Worm (Caenorhabditis elegans) whole organism, L1 larva: ENCODE measurements around the gene acr-2.

Experiments
- C16A3.4 ChIP-seq: fragments of 150-350 bp; optimal IDR thresholded peaks from 2 replicates; lab custom pipeline; 2014; ENCODE audit warnings: missing biosample characterization, missing genetic modification characterization
- C34B4.2 ChIP-seq: sonication (generic microtip); optimal IDR thresholded peaks from 2 replicates; lab custom pipeline; 2017; ENCODE audit warnings: mild to moderate bottlenecking, missing genetic modification characterization, missing compliant biosample characterization
- alr-1 ChIP-seq: fragments of 200-800 bp; sonication (Bioruptor generic); optimal IDR thresholded peaks from 2 replicates; lab custom pipeline; 2018; ENCODE audit warnings: borderline replicate concordance, mild to moderate bottlenecking, missing genetic modification characterization, missing compliant biosample characterization
- ama-1 ChIP-seq: fragments of 150-350 bp; optimal IDR thresholded peaks from 2 replicates; lab custom pipeline; 2014
- ceh-8 ChIP-seq: fragments of 200-800 bp; sonication (Bioruptor generic); optimal IDR thresholded peaks from 2 replicates; lab custom pipeline; 2018; ENCODE audit warnings: mild to moderate bottlenecking, missing genetic modification characterization, moderate library complexity, missing compliant biosample characterization
- ceh-82 ChIP-seq, 3 experiments: fragments of 150-350 bp in 1 of 3; sonication (generic microtip) in 2 of 3; optimal IDR thresholded peaks; 2 replicates each; lab custom pipeline; 2014 to 2017; ENCODE audit warnings: missing biosample characterization in 3 of 3, missing genetic modification characterization in 3 of 3
- ceh-90 ChIP-seq: sonication (generic microtip); optimal IDR thresholded peaks from 2 replicates; lab custom pipeline; 2016; ENCODE audit warnings: missing genetic modification characterization, missing compliant biosample characterization
- dsc-1 ChIP-seq: sonication (generic microtip); optimal IDR thresholded peaks from 2 replicates; lab custom pipeline; 2016; ENCODE audit warnings: mild to moderate bottlenecking, missing genetic modification characterization, missing compliant biosample characterization
- efl-3 ChIP-seq: fragments of 200-800 bp; sonication (Bioruptor generic); optimal IDR thresholded peaks from 2 replicates; lab custom pipeline; 2018; ENCODE audit warnings: mild to moderate bottlenecking, missing genetic modification characterization, missing compliant biosample characterization
- egl-13 ChIP-seq: sonication (generic microtip); optimal IDR thresholded peaks from 2 replicates; lab custom pipeline; 2016; ENCODE audit warnings: missing genotype, missing genetic modification reagents, missing genetic modification characterization, missing compliant biosample characterization
- egl-27 ChIP-seq, 2 experiments: fragments of 150-350 bp in 1 of 2; sonication (generic microtip); optimal IDR thresholded peaks; 3 replicates each; lab custom pipeline; 2017 to 2018; ENCODE audit warnings: missing biosample characterization in 2 of 2, missing genetic modification characterization in 2 of 2, missing genetic modification reagents in 2 of 2
- elt-2 ChIP-seq: sonication (generic microtip); optimal IDR thresholded peaks from 2 replicates; lab custom pipeline; 2016; ENCODE audit warnings: missing genetic modification characterization, mild to moderate bottlenecking, inconsistent platforms, missing compliant biosample characterization, missing genetic modification reagents
- elt-3 ChIP-seq, 6 experiments: fragments of 150-350 bp in 1 of 6; sonication (generic microtip); optimal IDR thresholded peaks; 2 replicates each; lab custom pipeline; 2017 to 2018; ENCODE audit warnings: missing biosample characterization in 6 of 6, missing genetic modification characterization in 6 of 6, inconsistent platforms in 1 of 6
- fkh-10 ChIP-seq: sonication (generic microtip); optimal IDR thresholded peaks from 2 replicates; lab custom pipeline; 2017; ENCODE audit warnings: missing biosample characterization, missing genetic modification reagents, missing genetic modification characterization
- fkh-8 ChIP-seq: sonication (generic microtip); optimal IDR thresholded peaks from 2 replicates; lab custom pipeline; 2016; ENCODE audit warnings: mild to moderate bottlenecking, missing genetic modification characterization, missing compliant biosample characterization
- fos-1 ChIP-seq: fragments of 150-350 bp; optimal IDR thresholded peaks from 2 replicates; lab custom pipeline; 2014; ENCODE audit warnings: missing biosample characterization, missing genetic modification characterization
- hlh-17 ChIP-seq: fragments of 200-800 bp; sonication (Bioruptor generic); optimal IDR thresholded peaks from 2 replicates; lab custom pipeline; 2018; ENCODE audit warnings: missing genetic modification characterization, mild to moderate bottlenecking, missing compliant biosample characterization, moderate library complexity, borderline replicate concordance
- irx-1 ChIP-seq: sonication (generic microtip); optimal IDR thresholded peaks from 2 replicates; lab custom pipeline; 2016; ENCODE audit warnings: missing genetic modification characterization, missing compliant biosample characterization
- isw-1 ChIP-seq: fragments of 200-800 bp; sonication (Bioruptor generic); IDR thresholded peaks from 2 replicates; pipeline ENCODE4 v1.3.6; 2022; ENCODE audit warnings: missing genetic modification characterization, missing compliant biosample characterization
- jun-1 ChIP-seq: fragments of 150-350 bp; optimal IDR thresholded peaks from 2 replicates; lab custom pipeline; 2014; ENCODE audit warnings: missing biosample characterization, missing genetic modification reagents, missing genetic modification characterization
- lin-13 ChIP-seq: fragments of 150-350 bp; optimal IDR thresholded peaks from 2 replicates; lab custom pipeline; 2014; ENCODE audit warnings: missing biosample characterization, missing genetic modification reagents, missing genetic modification characterization
- lin-35 ChIP-seq, 2 experiments: fragments of 150-350 bp; optimal IDR thresholded peaks; 2 replicates each; lab custom pipeline; 2014; ENCODE audit warnings: missing biosample characterization in 2 of 2, missing genetic modification characterization in 2 of 2, missing genetic modification reagents in 2 of 2
- lin-39 ChIP-seq: fragments of 150-350 bp; optimal IDR thresholded peaks from 2 replicates; lab custom pipeline; 2014; ENCODE audit warnings: missing biosample characterization, missing genetic modification reagents, missing genetic modification characterization
- lsy-2 ChIP-seq, 2 experiments: fragments of 150-350 bp; optimal IDR thresholded peaks; 2 replicates each; lab custom pipeline; 2014; ENCODE audit warnings: missing biosample characterization in 2 of 2, missing genetic modification characterization in 2 of 2
- mab-9 ChIP-seq: fragments of 200-800 bp; sonication (Bioruptor generic); IDR thresholded peaks from 2 replicates; pipeline ENCODE4 v1.3.6; 2022; ENCODE audit warnings: missing genetic modification reagents, missing genetic modification characterization, missing compliant biosample characterization
- mdl-1 ChIP-seq, 2 experiments: fragments of 150-350 bp; optimal IDR thresholded peaks; 2 replicates each; lab custom pipeline; 2014 to 2017; ENCODE audit warnings: missing biosample characterization in 2 of 2, missing genetic modification characterization in 2 of 2, inconsistent platforms in 1 of 2
- nhr-12 ChIP-seq: sonication (generic microtip); optimal IDR thresholded peaks from 2 replicates; lab custom pipeline; 2017; ENCODE audit warnings: missing biosample characterization, missing genetic modification characterization
- nhr-20 ChIP-seq: sonication (generic microtip); optimal IDR thresholded peaks from 2 replicates; lab custom pipeline; 2016; ENCODE audit warnings: mild to moderate bottlenecking, missing genetic modification characterization, missing compliant biosample characterization
- nhr-47 ChIP-seq: sonication (generic microtip); optimal IDR thresholded peaks from 2 replicates; lab custom pipeline; 2016; ENCODE audit warnings: mild to moderate bottlenecking, missing genetic modification characterization, moderate library complexity, missing compliant biosample characterization
- nhr-71 ChIP-seq: sonication (generic microtip); optimal IDR thresholded peaks from 2 replicates; lab custom pipeline; 2016; ENCODE audit warnings: mild to moderate bottlenecking, missing genetic modification characterization, moderate library complexity, missing compliant biosample characterization
- nhr-76 ChIP-seq: sonication (generic microtip); optimal IDR thresholded peaks from 2 replicates; lab custom pipeline; 2017; ENCODE audit warnings: missing biosample characterization, missing genetic modification characterization
- nhr-84 ChIP-seq: sonication (generic microtip); optimal IDR thresholded peaks from 2 replicates; lab custom pipeline; 2017; ENCODE audit warnings: missing biosample characterization, missing genetic modification characterization
- nhr-90 ChIP-seq: sonication (generic microtip); optimal IDR thresholded peaks from 2 replicates; lab custom pipeline; 2016; ENCODE audit warnings: mild to moderate bottlenecking, missing genetic modification characterization, missing compliant biosample characterization; ENCODE audit not compliant: poor library complexity
- sox-4 ChIP-seq: sonication (generic microtip); optimal IDR thresholded peaks from 2 replicates; lab custom pipeline; 2016; ENCODE audit warnings: missing genetic modification characterization, missing compliant biosample characterization
- sup-37 ChIP-seq: fragments of 200-800 bp; sonication (Bioruptor generic); optimal IDR thresholded peaks from 2 replicates; lab custom pipeline; 2018; ENCODE audit warnings: mild to moderate bottlenecking, missing genetic modification characterization, missing compliant biosample characterization
- tbx-2 ChIP-seq: sonication (generic microtip); optimal IDR thresholded peaks from 2 replicates; lab custom pipeline; 2016; ENCODE audit warnings: missing genetic modification characterization, missing compliant biosample characterization
- unc-30 ChIP-seq: sonication (generic microtip); optimal IDR thresholded peaks from 2 replicates; lab custom pipeline; 2017; ENCODE audit warnings: missing biosample characterization, missing genetic modification characterization
- unc-86 ChIP-seq: sonication (generic microtip); optimal IDR thresholded peaks from 2 replicates; lab custom pipeline; 2016; ENCODE audit warnings: missing genetic modification characterization, missing compliant biosample characterization
- vab-15 ChIP-seq: sonication (generic microtip); optimal IDR thresholded peaks from 2 replicates; lab custom pipeline; 2017; ENCODE audit warnings: missing genotype, mild to moderate bottlenecking, missing genetic modification characterization, missing compliant biosample characterization
- xbp-1 ChIP-seq: sonication (generic microtip); optimal IDR thresholded peaks from 2 replicates; lab custom pipeline; 2016; ENCODE audit warnings: missing genetic modification characterization, missing compliant biosample characterization
- zag-1 ChIP-seq: fragments of 150-350 bp; optimal IDR thresholded peaks from 2 replicates; lab custom pipeline; 2014; ENCODE audit warnings: missing biosample characterization, missing genetic modification characterization
- ztf-11 ChIP-seq, 2 experiments: sonication (generic microtip); optimal IDR thresholded peaks; 2 replicates each; lab custom pipeline; 2016 to 2017; ENCODE audit warnings: missing genetic modification characterization in 2 of 2, missing biosample characterization in 1 of 2, missing compliant biosample characterization in 1 of 2
- ztf-4 ChIP-seq: fragments of 150-350 bp; optimal IDR thresholded peaks from 2 replicates; lab custom pipeline; 2014; ENCODE audit warnings: missing biosample characterization, missing genetic modification characterization

acr-2 gene

ce11 chrX:6739034-6740008, 37.0 kb downstream of the acr-2 start (continued):
- TF ChIP-seq C34B4.2 (tag; lab: Kevin White, UChicago) (no peak), nhr-20 (tag; lab: Kevin White, UChicago) (peak; percentile 91), egl-27 (tag; optimal IDR thresholded peaks at IDR 0.05; lab: Kevin White, UChicago) (no peak), jun-1 (tag; lab: Kevin White, UChicago) (no peak), lin-13 (GFP tag; lab: Kevin White, UChicago) (peak; percentile 19), lin-39 (tag; lab: Kevin White, UChicago) (no peak), lin-35 (GFP tag; optimal IDR thresholded peaks at IDR 0.05; lab: Kevin White, UChicago) (peak in 1 of 2 experiments; percentile 56), ztf-4 (tag; lab: Kevin White, UChicago) (no peak), sup-37 (GFP tag; lab: Kevin White, UChicago) (no peak), tbx-2 (peak; percentile 59), hlh-17 (GFP tag; lab: Kevin White, UChicago) (no peak), nhr-12 (tag; lab: Kevin White, UChicago) (no peak), vab-15 (tag; lab: Kevin White, UChicago) (peak; percentile 78), ceh-90 (tag; lab: Kevin White, UChicago) (no peak), fkh-8 (tag; lab: Kevin White, UChicago) (peak; percentile 28), nhr-76 (tag; lab: Kevin White, UChicago) (no peak), ceh-8 (GFP tag; lab: Kevin White, UChicago) (no peak), fos-1 (no peak), egl-13 (tag; lab: Kevin White, UChicago) (peak; percentile 44), alr-1 (tag; lab: Kevin White, UChicago) (no peak), lsy-2 (tag; optimal IDR thresholded peaks at IDR 0.05; lab: Kevin White, UChicago) (peak; percentile 18 to 43), ama-1 (lab: Kevin White, UChicago) (no peak), efl-3 (no peak), irx-1 (tag; lab: Kevin White, UChicago) (peak; percentile 61), elt-3 (tag; optimal IDR thresholded peaks at IDR 0.05; lab: Kevin White, UChicago) (peak in 2 of 6 experiments; percentile 49 to 64), nhr-71 (peak; percentile 88), elt-2 (peak; percentile 75), ztf-11 (tag; optimal IDR thresholded peaks at IDR 0.05; lab: Kevin White, UChicago) (no peak)
- TF ChIP-seq, all 84 proteins: peak for 34

DNA sequence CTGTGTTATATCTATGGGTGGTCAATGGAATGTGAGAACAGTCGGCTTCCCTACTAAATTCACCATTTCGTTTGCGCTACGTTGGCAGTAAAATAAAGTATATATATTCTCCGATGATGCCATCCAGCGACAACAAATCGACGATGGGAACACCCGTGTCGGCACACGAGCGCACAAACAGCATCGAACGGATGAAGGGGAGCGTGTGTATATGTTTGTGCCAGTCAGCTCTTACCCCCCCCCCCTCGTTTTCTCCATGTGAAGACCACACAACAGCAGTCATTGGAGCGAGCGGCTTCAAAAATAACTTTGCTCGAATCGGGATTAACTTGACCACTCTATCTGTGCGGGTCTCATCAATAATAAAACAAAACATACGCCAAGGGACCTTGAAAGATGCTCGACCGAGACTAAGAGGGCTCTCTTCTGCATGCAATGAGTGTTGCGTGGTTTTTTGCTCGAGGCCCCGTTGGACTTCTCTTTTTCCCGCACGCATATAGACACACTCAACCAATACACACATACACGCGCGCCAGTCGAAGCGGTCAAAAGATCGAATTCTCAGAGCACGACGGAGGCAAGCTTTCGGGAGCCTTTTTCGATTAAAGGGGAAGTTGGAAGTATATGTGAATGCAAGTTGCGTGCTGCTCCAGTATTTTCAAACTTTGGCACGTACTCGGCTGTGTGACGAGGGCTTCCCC, 38.1 kb downstream of the acr-2 start:
- TF ChIP-seq zag-1 = no peak
- peak in 1 of 2 experiments; percentile 47 for TF ChIP-seq mdl-1 (tag; optimal IDR thresholded peaks at IDR 0.05; lab: Kevin White, UChicago)
- TF ChIP-seq isw-1 = peak; percentile 7
- TF ChIP-seq dsc-1 (tag; lab: Kevin White, UChicago) = peak; percentile 58
- no peak for TF ChIP-seq C34B4.2 (tag; lab: Kevin White, UChicago)
- TF ChIP-seq lin-39 (tag; lab: Kevin White, UChicago) = no peak
- peak in 2 of 3 experiments; percentile 25 to 59 for TF ChIP-seq ceh-82 (tag; optimal IDR thresholded peaks at IDR 0.05; lab: Kevin White, UChicago)
- no peak for TF ChIP-seq hlh-17 (GFP tag; lab: Kevin White, UChicago)
- no peak for TF ChIP-seq unc-30
- TF ChIP-seq C16A3.4 = no peak
- peak; percentile 22 for TF ChIP-seq egl-13 (tag; lab: Kevin White, UChicago)
- TF ChIP-seq mab-9 (GFP tag; lab: Robert Waterston, UW) = 0 out of 2 replicates have a peak, but pooled peaks have one; percentile 28
- no peak for TF ChIP-seq nhr-47 (tag; lab: Kevin White, UChicago)
- no peak for TF ChIP-seq ztf-4 (tag; lab: Kevin White, UChicago)
- TF ChIP-seq fkh-10 (GFP tag; lab: Kevin White, UChicago) = peak; percentile 51
- TF ChIP-seq unc-86 (tag; lab: Kevin White, UChicago) = peak; percentile 70
- no peak for TF ChIP-seq nhr-84
- TF ChIP-seq lin-35 (GFP tag; optimal IDR thresholded peaks at IDR 0.05; lab: Kevin White, UChicago) = no peak
- TF ChIP-seq sox-4 (tag; lab: Kevin White, UChicago) = no peak
- TF ChIP-seq fkh-8 (tag; lab: Kevin White, UChicago) = peak; percentile 78
- TF ChIP-seq xbp-1 (tag; lab: Kevin White, UChicago) = peak; percentile 14
- no peak for TF ChIP-seq nhr-90 (tag; lab: Kevin White, UChicago)
